Worm (Caenorhabditis elegans) whole organism, L3 larva: ENCODE measurements around the gene M116.5.

ENCODE experiments used
- ZK546.5 ChIP-seq: sonication (generic microtip); optimal IDR thresholded peaks from 2 replicates; lab custom pipeline; 2017; ENCODE audit warnings: missing biosample characterization, missing genetic modification characterization
- egl-27 ChIP-seq: sonication (generic microtip); optimal IDR thresholded peaks from 4 replicates; lab custom pipeline; 2017; ENCODE audit warnings: missing biosample characterization, missing genetic modification reagents, missing genetic modification characterization
- fkh-10 ChIP-seq: sonication (generic microtip); optimal IDR thresholded peaks from 2 replicates; lab custom pipeline; 2017; ENCODE audit warnings: missing biosample characterization, missing genetic modification reagents, missing genetic modification characterization
- nhr-12 ChIP-seq: fragments of 150-350 bp; optimal IDR thresholded peaks from 2 replicates; lab custom pipeline; 2014; ENCODE audit warnings: missing biosample characterization, missing genetic modification characterization
- nhr-23 ChIP-seq: fragments of 150-350 bp; optimal IDR thresholded peaks from 2 replicates; lab custom pipeline; 2014; ENCODE audit warnings: missing biosample characterization, missing genetic modification reagents, missing genetic modification characterization
- nhr-43 ChIP-seq: sonication (generic microtip); optimal IDR thresholded peaks from 2 replicates; lab custom pipeline; 2016; ENCODE audit warnings: mild to moderate bottlenecking, missing genetic modification characterization, missing compliant biosample characterization; ENCODE audit not compliant: poor library complexity, severe bottlenecking
- nhr-77 ChIP-seq: fragments of 150-350 bp; optimal IDR thresholded peaks from 2 replicates; lab custom pipeline; 2014; ENCODE audit warnings: missing biosample characterization, missing genetic modification characterization
- unc-62 ChIP-seq: fragments of 150-350 bp; sonication (generic microtip); optimal IDR thresholded peaks from 4 replicates; lab custom pipeline; 2014; ENCODE audit warnings: missing biosample characterization, missing genetic modification reagents, missing genetic modification characterization

- TF ChIP-seq unc-62 (GFP tag; lab: Kevin White, UChicago) (no peak), egl-27 (no peak), nhr-12 (tag; lab: Kevin White, UChicago) (no peak), nhr-77 (tag; lab: Kevin White, UChicago) (no peak), nhr-23 (no peak), fkh-10 (GFP tag; lab: Kevin White, UChicago) (no peak), ZK546.5 (tag; lab: Kevin White, UChicago) (no peak), nhr-43 (no peak)
Measured at ce11 chrIV:8426537-8426936, 5.7 kb upstream of the M116.5 start, which contains the start of the genes T26A8.3 and tmem-231.
